Fruit fly (Drosophila melanogaster): ENCODE results near the gene CG10903.

CG10903 gene

DNA sequence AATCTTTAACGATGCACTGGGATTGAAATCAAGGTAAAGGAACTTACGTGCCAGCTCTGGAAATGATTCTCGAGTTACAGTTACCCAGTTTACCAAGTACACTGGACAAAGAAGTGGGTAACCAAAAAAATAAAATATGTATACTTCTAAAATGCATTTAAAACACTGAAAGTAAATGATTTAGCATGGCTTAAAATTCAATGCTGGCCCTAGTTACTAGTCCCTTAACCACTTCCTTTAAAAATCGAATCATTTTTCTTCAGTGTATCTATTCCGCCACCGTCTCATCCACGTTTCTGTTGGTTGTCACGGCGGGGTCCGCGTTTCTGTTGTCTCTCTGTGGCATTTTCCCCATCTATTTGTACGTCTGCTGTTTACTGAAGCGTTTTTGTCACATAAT is 42.4 kb downstream of the CG10903 start (continued):
- TF ChIP-seq CG33213 (GFP tag; optimal IDR thresholded peaks at IDR 0.05) (no peak), gem (tag; optimal IDR thresholded peaks at IDR 0.05) (peak; percentile 57), crc (GFP tag; optimal IDR thresholded peaks at IDR 0.05) (no peak), Taf1 (GFP tag; IDR thresholded peaks at IDR 0.05) (0 out of 2 replicates have a peak, but pooled peaks have one; percentile 24), peb (GFP tag; IDR thresholded peaks at IDR 0.05) (0 out of 2 replicates have a peak, but pooled peaks have one; percentile 9), CG42726 (GFP tag; IDR thresholded peaks at IDR 0.05; ENCODE audit: partially characterized antibody) (no peak), zfh1 (GFP tag; IDR thresholded peaks at IDR 0.05) (0 out of 3 replicates have a peak, but pooled peaks have one; percentile 38), Meics (GFP tag; optimal IDR thresholded peaks at IDR 0.05) (peak; percentile 49), CG30403 (GFP tag; optimal IDR thresholded peaks at IDR 0.05) (peak; percentile 28), lmd (GFP tag; IDR thresholded peaks at IDR 0.05) (peak; percentile 41), CG18262 (tag; optimal IDR thresholded peaks at IDR 0.05) (no peak), CG30431 (GFP tag; optimal IDR thresholded peaks at IDR 0.05) (peak; percentile 28), BtbVII (GFP tag; optimal IDR thresholded peaks at IDR 0.05) (peak; percentile 28), CG7372 (GFP tag; IDR thresholded peaks at IDR 0.05) (no peak), CoRest (tag; optimal IDR thresholded peaks at IDR 0.05) (peak; percentile 21), btn (GFP tag; optimal IDR thresholded peaks at IDR 0.05) (no peak), PHDP (tag; optimal IDR thresholded peaks at IDR 0.05) (no peak), CG2120 (GFP tag; optimal IDR thresholded peaks at IDR 0.05) (peak; percentile 63), fd96Cb (tag; optimal IDR thresholded peaks at IDR 0.05) (peak; percentile 26), Opbp (GFP tag; IDR thresholded peaks at IDR 0.05; ENCODE audit: partially characterized antibody) (no peak), vvl (GFP tag; IDR thresholded peaks at IDR 0.05) (0 out of 2 replicates have a peak, but pooled peaks have one; percentile 19), CG11085 (GFP tag; IDR thresholded peaks at IDR 0.05) (peak; percentile 7; the same call in 1 of the 2 replicates), Aef1 (GFP tag; IDR thresholded peaks at IDR 0.05) (peak; percentile 30; the same call in 2 of the 3 replicates), Atf6 (GFP tag; IDR thresholded peaks at IDR 0.05) (peak; percentile 49), Mrtf (GFP tag; IDR thresholded peaks at IDR 0.05) (no peak), CG11504 (tag; optimal IDR thresholded peaks at IDR 0.05) (peak; percentile 66), slp2 (GFP tag; optimal IDR thresholded peaks at IDR 0.05) (no peak)
